Fruit fly (Drosophila melanogaster): ENCODE results near the gene Ankle2.

DNA sequence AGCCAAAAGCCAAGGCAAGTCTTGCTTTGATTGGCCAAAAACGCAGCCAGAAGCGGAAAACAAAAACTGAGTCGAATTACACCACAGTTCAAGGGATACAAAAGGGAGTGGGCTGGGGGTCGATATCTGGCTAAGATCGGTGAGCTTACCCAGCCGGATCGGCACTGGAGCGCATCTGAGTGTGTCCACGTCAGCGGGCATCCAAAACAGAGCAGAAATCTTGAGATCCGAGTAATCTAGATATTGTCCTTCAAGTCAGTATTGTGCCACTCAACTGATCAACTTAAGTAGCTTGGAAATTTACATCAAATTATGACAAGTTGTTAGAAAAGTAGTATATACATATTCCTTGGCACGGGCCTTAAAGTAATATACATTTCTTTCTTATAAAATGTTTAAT is 9.5 kb upstream of the Ankle2 start, which contains the start of gene CG12992:
- no peak for TF ChIP-seq CTCF (optimal IDR thresholded peaks at IDR 0.05)
- TF ChIP-seq CG8478 (optimal IDR thresholded peaks at IDR 0.05), result no peak

Measured in S2 (cell line).